Worm (Caenorhabditis elegans): Measurements from ENCODE around the gene F01F1.2.
A peak's percentile ranks its signal among the peaks of the same experiment; 100 is the strongest.

F01F1.2 gene

ce11 chrIII:5845483-5845882 is 32.9 kb upstream of the F01F1.2 start (continued):
- TF ChIP-seq efl-3 (GFP tag; optimal IDR thresholded peaks at IDR 0.05) (no peak), ztf-11 (tag; optimal IDR thresholded peaks at IDR 0.05) (no peak), sox-4 (tag; optimal IDR thresholded peaks at IDR 0.05) (peak; percentile 34), fkh-10 (GFP tag; optimal IDR thresholded peaks at IDR 0.05) (peak; percentile 96), snpc-4 (tag; optimal IDR thresholded peaks at IDR 0.05) (no peak), nhr-84 (tag; optimal IDR thresholded peaks at IDR 0.05) (no peak), mdl-1 (tag; optimal IDR thresholded peaks at IDR 0.05) (peak; percentile 66 to 80), F16B12.6 (tag; optimal IDR thresholded peaks at IDR 0.05) (no peak), C34B4.2 (tag; optimal IDR thresholded peaks at IDR 0.05) (no peak), irx-1 (tag; optimal IDR thresholded peaks at IDR 0.05) (peak; percentile 51), unc-98 (GFP tag; IDR thresholded peaks at IDR 0.05) (no peak), pax-3 (tag; optimal IDR thresholded peaks at IDR 0.05) (no peak), dpl-1 (GFP tag; optimal IDR thresholded peaks at IDR 0.05) (peak; percentile 6 to 33 (median 17)), Y116A8C.19 (tag; optimal IDR thresholded peaks at IDR 0.05; ENCODE audit: borderline replicate concordance) (no peak), lin-15B (tag; optimal IDR thresholded peaks at IDR 0.05) (no peak), mab-9 (GFP tag; IDR thresholded peaks at IDR 0.05) (0 out of 2 replicates have a peak, but pooled peaks have one; percentile 49), pag-3 (tag; optimal IDR thresholded peaks at IDR 0.05; ENCODE audit: borderline replicate concordance, insufficient read depth) (peak; percentile 29), fkh-4 (tag; optimal IDR thresholded peaks at IDR 0.05; ENCODE audit: borderline replicate concordance) (no peak), nhr-85 (tag) (no peak), mep-1 (tag; optimal IDR thresholded peaks at IDR 0.05) (peak; percentile 82), aly-2 (tag; optimal IDR thresholded peaks at IDR 0.05) (no peak), tbx-2 (tag; optimal IDR thresholded peaks at IDR 0.05) (peak; percentile 62), hlh-4 (tag; optimal IDR thresholded peaks at IDR 0.05) (no peak), grh-1 (GFP tag; IDR thresholded peaks at IDR 0.05) (no peak), elt-3 (tag; optimal IDR thresholded peaks at IDR 0.05) (no peak), ets-5 (GFP tag; IDR thresholded peaks at IDR 0.05) (no peak), tlp-1 (tag; optimal IDR thresholded peaks at IDR 0.05) (no peak), nhr-76 (tag; optimal IDR thresholded peaks at IDR 0.05) (no peak), skn-1 (tag; optimal IDR thresholded peaks at IDR 0.05) (peak; percentile 52), sptf-1 (tag; optimal IDR thresholded peaks at IDR 0.05) (no peak), ceh-63 (GFP tag; optimal IDR thresholded peaks at IDR 0.05) (no peak)

ce11 chrIII:5846412-5846811 is 31.9 kb upstream of the F01F1.2 start:
- TF ChIP-seq efl-1 (optimal IDR thresholded peaks at IDR 0.05) (no peak), efl-1 (GFP tag; optimal IDR thresholded peaks at IDR 0.05 in 1 of 2) (peak in 1 of 2 experiments; percentile 27), ceh-82 (tag; optimal IDR thresholded peaks at IDR 0.05) (peak in 1 of 3 experiments; percentile 38), lsy-2 (tag; optimal IDR thresholded peaks at IDR 0.05) (peak in 1 of 2 experiments; percentile 5), lin-14 (GFP tag; optimal IDR thresholded peaks at IDR 0.05) (peak; percentile 77), nhr-20 (tag; optimal IDR thresholded peaks at IDR 0.05) (no peak), nhr-47 (tag; optimal IDR thresholded peaks at IDR 0.05) (peak; percentile 11), fkh-10 (GFP tag; optimal IDR thresholded peaks at IDR 0.05) (peak; percentile 78), nhr-71 (tag; optimal IDR thresholded peaks at IDR 0.05) (peak; percentile 20), tbx-2 (tag; optimal IDR thresholded peaks at IDR 0.05) (no peak), ceh-88 (GFP tag; IDR thresholded peaks at IDR 0.05) (no peak)

ce11 chrIII:5853240-5853639 is 25.1 kb upstream of the F01F1.2 start, which contains the start of gene ddx-23:
Gene ddx-23, minus strand, starts transcription at chrIII:5853269.
- TF ChIP-seq sox-4 (tag; optimal IDR thresholded peaks at IDR 0.05) (no peak), hlh-17 (GFP tag; optimal IDR thresholded peaks at IDR 0.05; ENCODE audit: borderline replicate concordance) (no peak), nhr-20 (tag; optimal IDR thresholded peaks at IDR 0.05) (peak; percentile 38), lir-3 (tag; optimal IDR thresholded peaks at IDR 0.05; ENCODE audit: poor library complexity) (peak; percentile 1), ztf-11 (tag; optimal IDR thresholded peaks at IDR 0.05) (peak in 1 of 2 experiments; percentile 46), isw-1 (GFP tag; IDR thresholded peaks at IDR 0.05) (no peak), lin-13 (GFP tag; optimal IDR thresholded peaks at IDR 0.05) (peak; percentile 10), efl-1 (optimal IDR thresholded peaks at IDR 0.05) (peak; percentile 24 to 71), efl-1 (GFP tag; optimal IDR thresholded peaks at IDR 0.05 in 1 of 2) (peak; percentile 80 to 97), lsy-2 (tag; optimal IDR thresholded peaks at IDR 0.05) (peak in 1 of 2 experiments; percentile 17), nhr-90 (tag; optimal IDR thresholded peaks at IDR 0.05; ENCODE audit: poor library complexity) (no peak), nhr-47 (tag; optimal IDR thresholded peaks at IDR 0.05) (peak; percentile 55), xbp-1 (tag; optimal IDR thresholded peaks at IDR 0.05) (peak; percentile 16), ztf-4 (tag; optimal IDR thresholded peaks at IDR 0.05) (peak; percentile 45), elt-2 (tag; optimal IDR thresholded peaks at IDR 0.05) (peak; percentile 19), unc-86 (tag; optimal IDR thresholded peaks at IDR 0.05) (no peak), mab-9 (GFP tag; IDR thresholded peaks at IDR 0.05) (0 out of 2 replicates have a peak, but pooled peaks have one; percentile 6), dsc-1 (tag; optimal IDR thresholded peaks at IDR 0.05) (peak; percentile 11), tbx-2 (tag; optimal IDR thresholded peaks at IDR 0.05) (no peak)
